Fruit fly (Drosophila melanogaster): ENCODE measurements around the gene CG43390.

The CG43390 gene

DNA sequence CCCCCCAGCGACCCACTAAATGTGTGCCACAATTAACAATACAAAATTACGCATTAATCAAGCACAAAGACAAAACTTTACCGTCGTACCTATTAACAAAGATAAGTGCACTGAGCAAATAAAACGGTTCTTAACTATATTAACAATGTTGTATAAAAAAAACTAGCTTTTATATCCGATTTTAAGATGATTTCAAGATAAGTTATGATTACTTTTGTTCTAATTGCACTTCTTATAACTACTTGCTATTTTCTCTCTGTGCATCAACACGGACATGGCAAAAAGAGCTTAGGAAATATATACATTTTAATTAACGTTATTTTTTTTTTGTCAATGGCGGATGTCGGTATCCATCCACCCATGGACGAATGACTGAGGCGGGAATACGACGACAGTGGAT lies 43.6 kb downstream of the CG43390 start (continued):
- TF ChIP-seq CG15514 (GFP tag; optimal IDR thresholded peaks at IDR 0.05) (peak; percentile 15), dysf (GFP tag; IDR thresholded peaks at IDR 0.05) (no peak), CG17612 (GFP tag; IDR thresholded peaks at IDR 0.05) (no peak), CG9437 (GFP tag; optimal IDR thresholded peaks at IDR 0.05) (no peak), CG8924 (tag; optimal IDR thresholded peaks at IDR 0.05) (no peak), Ets65A (GFP tag) (peak; percentile 13), Jarid2 (GFP tag; optimal IDR thresholded peaks at IDR 0.05) (no peak), amos (GFP tag; IDR thresholded peaks at IDR 0.05; ENCODE audit: partially characterized antibody) (no peak), en (GFP tag; optimal IDR thresholded peaks at IDR 0.05) (no peak), Gsc (GFP tag; IDR thresholded peaks at IDR 0.05) (no peak), CG33213 (GFP tag; optimal IDR thresholded peaks at IDR 0.05) (no peak), Ravus (GFP tag; IDR thresholded peaks at IDR 0.05) (no peak), zen2 (GFP tag; IDR thresholded peaks at IDR 0.05; ENCODE audit: partially characterized antibody) (no peak), CG8281 (tag; optimal IDR thresholded peaks at IDR 0.05) (no peak), oc (tag; optimal IDR thresholded peaks at IDR 0.05) (no peak), kni (GFP tag; optimal IDR thresholded peaks at IDR 0.05) (no peak), CG10462 (GFP tag; optimal IDR thresholded peaks at IDR 0.05) (no peak), lola (GFP tag; optimal IDR thresholded peaks at IDR 0.05) (no peak), Fer3 (tag; optimal IDR thresholded peaks at IDR 0.05) (peak; percentile 22), CG17385 (GFP tag; optimal IDR thresholded peaks at IDR 0.05) (no peak), gt (GFP tag; IDR thresholded peaks at IDR 0.05) (no peak), Eip74EF (GFP tag; optimal IDR thresholded peaks at IDR 0.05) (no peak), trh (GFP tag; optimal IDR thresholded peaks at IDR 0.05) (no peak), ham (GFP tag; IDR thresholded peaks at IDR 0.05) (no peak), org-1 (GFP tag; optimal IDR thresholded peaks at IDR 0.05) (no peak), CHES-1-like (GFP tag; optimal IDR thresholded peaks at IDR 0.05) (no peak), CG10431 (GFP tag; optimal IDR thresholded peaks at IDR 0.05) (no peak), CG11696 (GFP tag; IDR thresholded peaks at IDR 0.05) (no peak), CoRest (tag; optimal IDR thresholded peaks at IDR 0.05) (no peak), CG1603 (tag; optimal IDR thresholded peaks at IDR 0.05) (no peak), CG15269 (tag; optimal IDR thresholded peaks at IDR 0.05) (peak; percentile 28), cad (GFP tag; optimal IDR thresholded peaks at IDR 0.05) (no peak), CG2120 (GFP tag; optimal IDR thresholded peaks at IDR 0.05) (peak; percentile 7), pb (GFP tag; optimal IDR thresholded peaks at IDR 0.05) (no peak), Scr (GFP tag; IDR thresholded peaks at IDR 0.05; ENCODE audit: partially characterized antibody) (no peak), slp2 (GFP tag; optimal IDR thresholded peaks at IDR 0.05) (no peak), HLHmδ (GFP tag; optimal IDR thresholded peaks at IDR 0.05) (no peak), bab2 (GFP tag; optimal IDR thresholded peaks at IDR 0.05) (no peak), CG14860 (GFP tag; IDR thresholded peaks at IDR 0.05; ENCODE audit: partially characterized antibody) (no peak), sim (GFP tag; IDR thresholded peaks at IDR 0.05) (no peak; the same call in 1 of the 2 replicates), Lpt (GFP tag; optimal IDR thresholded peaks at IDR 0.05) (no peak), CG34422 (GFP tag; IDR thresholded peaks at IDR 0.05) (0 out of 3 replicates have a peak, but pooled peaks have one; percentile 55), CG17328 (GFP tag; IDR thresholded peaks at IDR 0.05) (peak; percentile 7; the same call in 1 of the 2 replicates), Awh (GFP tag; IDR thresholded peaks at IDR 0.05) (peak; percentile 58), nom (GFP tag; optimal IDR thresholded peaks at IDR 0.05) (no peak), Hr3 (GFP tag; optimal IDR thresholded peaks at IDR 0.05) (no peak), Mad (GFP tag; optimal IDR thresholded peaks at IDR 0.05) (no peak), CG12659 (GFP tag; optimal IDR thresholded peaks at IDR 0.05) (no peak), Deaf1 (tag; optimal IDR thresholded peaks at IDR 0.05) (no peak), CG4707 (GFP tag; optimal IDR thresholded peaks at IDR 0.05) (no peak), Oli (tag; optimal IDR thresholded peaks at IDR 0.05) (peak; percentile 25)
